Worm (Caenorhabditis elegans) whole organism, early embryonic: Measurements from ENCODE around the gene ceh-39.

Experiments
- B0310.2 ChIP-seq: sonication (generic microtip); optimal IDR thresholded peaks from 2 replicates; lab custom pipeline; 2016; ENCODE audit warnings: mild to moderate bottlenecking, missing genetic modification characterization, missing compliant biosample characterization
- F13C5.2 ChIP-seq: sonication (generic microtip); optimal IDR thresholded peaks from 2 replicates; lab custom pipeline; 2017; ENCODE audit warnings: mild to moderate bottlenecking, missing genetic modification characterization, inconsistent platforms, missing compliant biosample characterization
- aly-1 ChIP-seq: sonication (generic microtip); optimal IDR thresholded peaks from 2 replicates; lab custom pipeline; 2016; ENCODE audit warnings: missing genetic modification characterization, missing compliant biosample characterization
- ama-1 ChIP-seq: fragments of 150-350 bp; optimal IDR thresholded peaks from 2 replicates; lab custom pipeline; 2014
- ceh-13 ChIP-seq: fragments of 200-800 bp; sonication (Bioruptor generic); optimal IDR thresholded peaks from 2 replicates; lab custom pipeline; 2018; ENCODE audit warnings: mild to moderate bottlenecking, missing genetic modification characterization, missing compliant biosample characterization
- ceh-36 ChIP-seq: sonication (generic microtip); optimal IDR thresholded peaks from 2 replicates; lab custom pipeline; 2016; ENCODE audit warnings: missing genetic modification characterization, inconsistent platforms, missing compliant biosample characterization
- ets-7 ChIP-seq: sonication (generic microtip); optimal IDR thresholded peaks from 2 replicates; lab custom pipeline; 2016; ENCODE audit warnings: missing genotype, missing genetic modification characterization, missing compliant biosample characterization
- flt-1 ChIP-seq: fragments of 200-800 bp; sonication (Bioruptor generic); IDR thresholded peaks from 2 replicates; pipeline ENCODE4 v1.3.6; 2022; ENCODE audit warnings: missing genetic modification characterization, missing compliant biosample characterization
- hmbx-1 ChIP-seq: sonication (generic microtip); optimal IDR thresholded peaks from 2 replicates; lab custom pipeline; 2016; ENCODE audit warnings: mild to moderate bottlenecking, missing genetic modification characterization, missing compliant biosample characterization
- hmg-4 ChIP-seq: fragments of 200-800 bp; sonication (Bioruptor generic); optimal IDR thresholded peaks from 2 replicates; lab custom pipeline; 2018; ENCODE audit warnings: mild to moderate bottlenecking, missing genetic modification characterization, missing compliant biosample characterization
- hnd-1 ChIP-seq: sonication (generic microtip); optimal IDR thresholded peaks from 2 replicates; lab custom pipeline; 2016; ENCODE audit warnings: missing genetic modification characterization, missing compliant biosample characterization
- pes-1 ChIP-seq: fragments of 200-800 bp; sonication (Bioruptor generic); IDR thresholded peaks from 2 replicates; pipeline ENCODE4 v1.3.6; 2022; ENCODE audit warnings: missing genetic modification reagents, missing genetic modification characterization, missing compliant biosample characterization
- scrt-1 ChIP-seq: fragments of 200-800 bp; sonication (Bioruptor generic); IDR thresholded peaks from 2 replicates; pipeline ENCODE4 v1.3.6; 2022; ENCODE audit warnings: missing genetic modification characterization, missing compliant biosample characterization
- sea-1 ChIP-seq: fragments of 200-800 bp; sonication (Bioruptor generic); conservative IDR thresholded peaks from 2 replicates; pipeline ENCODE4 v1.3.6; 2022; ENCODE audit warnings: missing genetic modification characterization, missing compliant biosample characterization
- tbx-11 ChIP-seq: fragments of 200-800 bp; sonication (Bioruptor generic); IDR thresholded peaks from 2 replicates; pipeline ENCODE4 v1.3.6; 2022; ENCODE audit warnings: missing genetic modification characterization, missing compliant biosample characterization
- tbx-37 ChIP-seq: fragments of 200-800 bp; sonication (Bioruptor generic); conservative IDR thresholded peaks from 2 replicates; pipeline ENCODE4 v1.3.6; 2022; ENCODE audit warnings: missing genetic modification reagents, missing genetic modification characterization, missing compliant biosample characterization
- tra-4 ChIP-seq: sonication (generic microtip); optimal IDR thresholded peaks from 2 replicates; lab custom pipeline; 2017; ENCODE audit warnings: missing genetic modification characterization, missing compliant biosample characterization

The ceh-39 gene

DNA sequence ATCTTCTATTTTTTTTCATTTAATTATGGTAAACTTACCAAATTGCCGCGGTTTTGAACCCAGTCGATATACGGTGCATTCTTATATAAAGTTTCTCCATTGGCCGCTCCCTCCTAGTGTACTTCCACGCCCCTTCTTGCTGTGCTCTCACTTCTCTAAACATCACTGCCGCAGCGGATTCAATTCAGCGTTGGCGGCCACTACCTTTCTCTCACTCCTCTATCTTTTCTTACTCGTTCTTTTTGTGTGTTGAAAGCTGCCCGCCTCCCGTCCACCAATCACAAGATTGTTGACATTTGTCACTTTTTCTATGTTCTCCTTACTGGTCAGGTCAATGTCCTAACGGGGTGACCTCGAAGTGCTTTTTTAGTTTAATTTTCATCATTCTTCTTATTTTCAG lies 15.0 kb upstream of the ceh-39 start:
- TF ChIP-seq hnd-1 (tag; lab: Kevin White, UChicago) = no peak
- TF ChIP-seq tbx-37 (GFP tag; lab: Robert Waterston, UW) = no peak
- no peak for TF ChIP-seq sea-1 (GFP tag; lab: Robert Waterston, UW)
- TF ChIP-seq scrt-1 = no peak
- no peak for TF ChIP-seq hmg-4
- TF ChIP-seq F13C5.2 (tag; lab: Kevin White, UChicago) = no peak
- no peak for TF ChIP-seq tbx-11
- TF ChIP-seq tra-4 (tag; lab: Kevin White, UChicago) = no peak

ce11 chrX:1864946-1865345 lies 9.0 kb upstream of the ceh-39 start, which contains the start of gene tbx-41:
tbx-41 (plus strand) TSS chrX:1865246.
- no peak for TF ChIP-seq hmg-4
- TF ChIP-seq ceh-36 (tag; lab: Kevin White, UChicago) = no peak
- TF ChIP-seq F13C5.2 (tag; lab: Kevin White, UChicago) = no peak
- TF ChIP-seq ama-1 (lab: Kevin White, UChicago) = no peak
- TF ChIP-seq tra-4 (tag; lab: Kevin White, UChicago) = no peak
- TF ChIP-seq hmbx-1 = no peak
- TF ChIP-seq tbx-11 = no peak
- no peak for TF ChIP-seq ets-7 (tag; lab: Kevin White, UChicago)
- TF ChIP-seq flt-1 (GFP tag; lab: Robert Waterston, UW) = no peak
- no peak for TF ChIP-seq tbx-37 (GFP tag; lab: Robert Waterston, UW)
- TF ChIP-seq sea-1 (GFP tag; lab: Robert Waterston, UW) = no peak
- no peak for TF ChIP-seq aly-1 (tag; lab: Kevin White, UChicago)
- no peak for TF ChIP-seq B0310.2
- no peak for TF ChIP-seq ceh-13 (GFP tag; lab: Kevin White, UChicago)
- TF ChIP-seq scrt-1 = no peak
- TF ChIP-seq pes-1 (GFP tag; lab: Robert Waterston, UW) = no peak
- TF ChIP-seq hnd-1 (tag; lab: Kevin White, UChicago) = no peak

ce11 chrX:1860422-1860821 lies 4.5 kb upstream of the ceh-39 start, which contains the start of gene T26C11.8:
T26C11.8 (plus strand) TSS chrX:1860722.
- no peak for TF ChIP-seq hmbx-1
- no peak for TF ChIP-seq aly-1 (tag; lab: Kevin White, UChicago)
- no peak for TF ChIP-seq sea-1 (GFP tag; lab: Robert Waterston, UW)
- TF ChIP-seq flt-1 (GFP tag; lab: Robert Waterston, UW) = no peak
- no peak for TF ChIP-seq tbx-11
- TF ChIP-seq hmg-4 = no peak
- TF ChIP-seq tra-4 (tag; lab: Kevin White, UChicago) = no peak
- no peak for TF ChIP-seq ceh-13 (GFP tag; lab: Kevin White, UChicago)
- no peak for TF ChIP-seq tbx-37 (GFP tag; lab: Robert Waterston, UW)
- no peak for TF ChIP-seq ets-7 (tag; lab: Kevin White, UChicago)
- no peak for TF ChIP-seq F13C5.2 (tag; lab: Kevin White, UChicago)

ce11 chrX:1858616-1859015 lies 2.6 kb upstream of the ceh-39 start:
- TF ChIP-seq aly-1 (tag; lab: Kevin White, UChicago) (peak; percentile 86), flt-1 (GFP tag; lab: Robert Waterston, UW) (peak; percentile 89), sea-1 (GFP tag; lab: Robert Waterston, UW) (peak; percentile 91), tra-4 (tag; lab: Kevin White, UChicago) (peak; percentile 59), hnd-1 (tag; lab: Kevin White, UChicago) (peak; percentile 57), ceh-36 (tag; lab: Kevin White, UChicago) (peak; percentile 73), ceh-13 (GFP tag; lab: Kevin White, UChicago) (peak; percentile 73), ama-1 (lab: Kevin White, UChicago) (no peak), F13C5.2 (tag; lab: Kevin White, UChicago) (peak; percentile 87), tbx-37 (GFP tag; lab: Robert Waterston, UW) (peak; percentile 85), scrt-1 (peak; percentile 90), hmg-4 (peak; percentile 88), tbx-11 (peak; percentile 88), hmbx-1 (no peak), pes-1 (GFP tag; lab: Robert Waterston, UW) (peak; percentile 91), ets-7 (tag; lab: Kevin White, UChicago) (peak; percentile 79), B0310.2 (peak; percentile 63)

ce11 chrX:1857777-1858176 lies 1.8 kb upstream of the ceh-39 start:
- TF ChIP-seq ama-1 (lab: Kevin White, UChicago) (no peak), ets-7 (tag; lab: Kevin White, UChicago) (no peak), ceh-13 (GFP tag; lab: Kevin White, UChicago) (no peak), hmbx-1 (no peak), pes-1 (GFP tag; lab: Robert Waterston, UW) (no peak), flt-1 (GFP tag; lab: Robert Waterston, UW) (no peak), tra-4 (tag; lab: Kevin White, UChicago) (no peak), tbx-37 (GFP tag; lab: Robert Waterston, UW) (no peak), scrt-1 (no peak), ceh-36 (tag; lab: Kevin White, UChicago) (no peak), B0310.2 (no peak), hmg-4 (no peak), F13C5.2 (tag; lab: Kevin White, UChicago) (no peak), hnd-1 (tag; lab: Kevin White, UChicago) (no peak), tbx-11 (no peak), sea-1 (GFP tag; lab: Robert Waterston, UW) (no peak), aly-1 (tag; lab: Kevin White, UChicago) (no peak)

DNA sequence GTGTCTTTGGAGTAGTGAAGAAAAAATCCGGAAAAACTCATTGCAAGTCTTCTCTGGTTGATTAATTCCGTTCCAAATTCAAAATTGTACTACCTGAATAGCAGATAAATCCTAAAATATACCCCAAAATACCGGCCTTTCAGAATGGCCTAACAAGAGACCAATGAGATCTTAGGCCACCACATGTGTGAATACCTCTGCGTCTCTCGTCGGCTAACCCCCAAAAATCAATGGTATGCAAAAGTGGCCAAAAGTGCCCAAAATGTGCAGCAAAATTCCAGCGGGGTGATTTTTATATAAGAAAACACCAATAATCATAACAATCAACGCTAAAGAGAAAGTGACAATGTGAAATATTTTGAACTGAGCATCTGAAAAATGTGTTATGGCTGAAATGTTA lies 2.4 kb downstream of the ceh-39 start, which contains the start of gene T26C11.9:
Gene T26C11.9, minus strand, starts transcription at position 254 of the 400 bp plus-strand sequence.
- TF ChIP-seq ceh-36 (tag; lab: Kevin White, UChicago) = no peak
- TF ChIP-seq B0310.2 = no peak
- no peak for TF ChIP-seq tbx-37 (GFP tag; lab: Robert Waterston, UW)
- no peak for TF ChIP-seq tra-4 (tag; lab: Kevin White, UChicago)
- 0 out of 2 replicates have a peak, but pooled peaks have one; percentile 7 for TF ChIP-seq pes-1 (GFP tag; lab: Robert Waterston, UW)
- TF ChIP-seq ceh-13 (GFP tag; lab: Kevin White, UChicago) = no peak
- no peak for TF ChIP-seq aly-1 (tag; lab: Kevin White, UChicago)
- no peak for TF ChIP-seq flt-1 (GFP tag; lab: Robert Waterston, UW)
- no peak for TF ChIP-seq tbx-11

DNA sequence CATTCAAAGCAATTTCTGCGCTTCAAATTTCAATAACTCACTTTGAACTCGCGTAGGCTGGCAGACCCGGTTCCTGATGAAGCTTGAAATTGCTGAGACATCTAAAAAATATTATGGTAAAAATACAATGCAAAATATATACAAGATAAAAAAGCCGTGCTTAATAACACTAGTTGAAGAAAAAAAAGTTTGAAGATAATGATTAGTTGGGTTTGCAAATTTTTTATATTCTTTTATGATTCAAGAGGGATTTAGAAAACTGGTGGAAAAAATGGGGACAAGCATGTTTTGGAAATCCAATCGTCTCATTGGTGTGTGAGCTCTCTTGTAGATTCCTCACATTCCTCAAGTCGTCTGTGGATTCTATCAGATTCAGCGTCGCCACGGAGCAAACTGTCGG lies 3.3 kb downstream of the ceh-39 start, which contains the start of gene ceh-21:
Gene ceh-21, minus strand, starts transcription at position 101 of the 400 bp plus-strand sequence.
- TF ChIP-seq hnd-1 (tag; lab: Kevin White, UChicago) (no peak), F13C5.2 (tag; lab: Kevin White, UChicago) (no peak), ceh-36 (tag; lab: Kevin White, UChicago) (no peak), ama-1 (lab: Kevin White, UChicago) (no peak), flt-1 (GFP tag; lab: Robert Waterston, UW) (no peak), sea-1 (GFP tag; lab: Robert Waterston, UW) (no peak), ceh-13 (GFP tag; lab: Kevin White, UChicago) (no peak)
